Worm (Caenorhabditis elegans): ENCODE data around the gene irld-45.

irld-45 gene

DNA sequence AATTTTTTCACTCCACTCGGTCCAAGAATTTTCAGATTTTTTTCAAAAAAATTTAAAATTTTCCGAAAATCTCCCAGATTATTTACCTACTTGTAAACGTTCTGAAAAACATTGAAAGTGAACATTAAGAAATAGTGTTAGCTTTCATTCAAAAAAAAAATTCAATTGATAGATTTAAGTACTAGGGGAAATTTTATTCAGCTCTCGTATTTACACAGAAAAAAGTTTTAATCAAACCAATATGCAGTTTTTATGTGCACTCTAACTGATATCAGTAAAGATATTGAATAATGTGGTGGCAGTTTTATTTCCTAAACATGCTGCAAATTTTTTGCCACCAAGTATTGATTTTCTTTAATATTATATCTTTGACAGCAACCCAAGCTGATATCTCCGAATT, 20.1 kb downstream of the irld-45 start, which contains the start of gene irld-42:
Gene irld-42, plus strand, starts transcription at position 301 of the 400 bp plus-strand sequence.
- TF ChIP-seq Y67H2A.10 (GFP tag; conservative IDR thresholded peaks at IDR 0.05) (no peak), K11D2.4 (GFP tag; IDR thresholded peaks at IDR 0.05) (no peak), dpl-1 (GFP tag; optimal IDR thresholded peaks at IDR 0.05) (no peak), mel-28 (tag; optimal IDR thresholded peaks at IDR 0.05; ENCODE audit: borderline replicate concordance) (no peak), sdz-38 (tag; optimal IDR thresholded peaks at IDR 0.05) (no peak), Y56A3A.18 (GFP tag; IDR thresholded peaks at IDR 0.05) (no peak), pha-4 (tag; optimal IDR thresholded peaks at IDR 0.05) (no peak), efl-1 (GFP tag; optimal IDR thresholded peaks at IDR 0.05) (no peak), bed-2 (GFP tag; IDR thresholded peaks at IDR 0.05) (no peak)

DNA sequence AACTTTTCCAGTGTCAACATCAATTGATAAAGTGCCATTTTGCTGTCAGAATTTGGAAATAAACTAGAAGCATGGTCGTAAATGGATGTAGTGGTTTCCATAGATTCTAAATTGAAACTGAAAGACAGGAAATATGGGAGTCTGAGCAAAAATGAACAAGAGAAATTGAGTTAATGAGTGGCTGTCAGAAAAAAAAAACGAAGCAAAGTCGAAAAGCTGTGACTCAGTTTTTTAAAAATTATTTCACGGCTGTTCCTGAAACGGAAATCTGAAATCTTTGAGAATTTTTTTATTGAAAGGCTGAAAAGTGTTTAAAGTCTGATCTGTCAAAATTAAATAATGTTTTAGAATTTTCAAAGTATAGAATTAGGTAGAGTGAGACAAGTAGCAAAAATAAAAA, 30.1 kb downstream of the irld-45 start, which contains the start of gene srw-98:
Gene srw-98, minus strand, starts transcription at position 101 of the 400 bp plus-strand sequence.
- TF ChIP-seq Y53G8AR.9 (GFP tag; conservative IDR thresholded peaks at IDR 0.05), result no peak
- TF ChIP-seq cebp-2 (GFP tag; IDR thresholded peaks at IDR 0.05), result no peak
- no peak for TF ChIP-seq ccch-3 (GFP tag; optimal IDR thresholded peaks at IDR 0.05)
- no peak for TF ChIP-seq lag-1 (GFP tag; IDR thresholded peaks at IDR 0.05)
- TF ChIP-seq ceh-91 (GFP tag; IDR thresholded peaks at IDR 0.05), result no peak
- TF ChIP-seq ceh-40 (GFP tag; IDR thresholded peaks at IDR 0.05), result no peak
- TF ChIP-seq attf-3 (GFP tag; conservative IDR thresholded peaks at IDR 0.05), result no peak
- TF ChIP-seq madf-6 (GFP tag; IDR thresholded peaks at IDR 0.05), result no peak
- no peak for TF ChIP-seq snpc-1.3 (tag; optimal IDR thresholded peaks at IDR 0.05; ENCODE audit: insufficient read depth)
- no peak for TF ChIP-seq unc-130 (GFP tag; optimal IDR thresholded peaks at IDR 0.05)
- TF ChIP-seq hlh-12 (tag; optimal IDR thresholded peaks at IDR 0.05), result no peak
- TF ChIP-seq egl-44 (GFP tag; IDR thresholded peaks at IDR 0.05), result no peak
- no peak for TF ChIP-seq efl-1 (GFP tag; optimal IDR thresholded peaks at IDR 0.05)

DNA sequence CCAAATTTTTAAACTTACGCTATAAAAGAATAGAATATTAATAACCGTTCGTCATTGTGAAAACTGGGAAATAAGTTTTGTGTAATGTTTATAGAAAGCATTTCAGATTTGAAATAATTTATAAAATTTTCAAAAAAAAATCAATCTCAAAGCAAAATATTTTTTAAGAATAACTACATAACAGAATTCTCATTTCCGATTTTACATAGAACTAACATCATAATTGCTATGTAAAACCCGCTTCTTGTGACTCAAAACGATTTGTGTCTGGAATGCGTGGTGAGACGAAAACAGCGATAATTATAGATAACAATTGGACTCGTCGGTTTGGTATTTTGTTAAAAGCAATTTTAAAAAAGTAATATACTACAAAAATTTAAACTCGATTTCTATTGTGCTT, 32.7 kb downstream of the irld-45 start, which contains the start of gene srw-91:
Gene srw-91, minus strand, starts transcription at position 101 of the 400 bp plus-strand sequence.
- TF ChIP-seq ztf-3 (GFP tag; optimal IDR thresholded peaks at IDR 0.05) (no peak), nhr-27 (tag; optimal IDR thresholded peaks at IDR 0.05) (no peak), ceh-40 (GFP tag; IDR thresholded peaks at IDR 0.05) (no peak)

DNA sequence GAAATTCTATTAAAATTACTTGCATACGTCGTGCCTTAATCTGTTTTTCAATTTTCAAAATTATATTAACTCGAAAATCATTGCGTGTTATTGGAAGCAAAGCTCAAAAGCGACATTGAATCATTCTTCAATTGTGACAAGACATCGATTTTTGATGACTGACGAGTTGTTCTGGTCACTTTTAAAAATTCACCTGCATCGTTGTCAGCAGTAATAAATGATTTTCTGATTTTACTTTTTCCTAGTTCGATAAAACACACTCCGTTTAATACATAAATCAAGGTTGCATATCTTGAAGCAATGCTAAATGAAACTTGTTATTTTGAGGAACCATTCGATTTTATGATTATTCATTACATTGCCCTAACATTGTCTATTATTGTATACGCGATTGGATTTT, 34.2 kb downstream of the irld-45 start, which contains the start of gene srh-3:
Gene srh-3, plus strand, starts transcription at position 301 of the 400 bp plus-strand sequence.
- TF ChIP-seq nhr-179 (tag; optimal IDR thresholded peaks at IDR 0.05) (no peak), Y53F4B.3 (GFP tag; IDR thresholded peaks at IDR 0.05) (no peak)

- no peak for TF ChIP-seq lin-26 (GFP tag; IDR thresholded peaks at IDR 0.05)
Measured at ce11 chrV:1685328-1685727, 37.2 kb downstream of the irld-45 start, which contains the start of gene srh-5. Gene srh-5, plus strand, starts transcription at chrV:1685628.

ce11 chrV:1692494-1692893, 44.4 kb downstream of the irld-45 start, which contains the start of gene Y46H3C.5:
Gene Y46H3C.5, minus strand, starts transcription at chrV:1692495.
- TF ChIP-seq aptf-2 (GFP tag; conservative IDR thresholded peaks at IDR 0.05) (peak; percentile 80), aptf-3 (GFP tag; IDR thresholded peaks at IDR 0.05) (0 out of 2 replicates have a peak, but pooled peaks have one; percentile 63)

ce11 chrV:1693876-1694275, 45.8 kb downstream of the irld-45 start, which contains the start of gene Y46H3C.7:
Gene Y46H3C.7, minus strand, starts transcription at chrV:1694022.
- TF ChIP-seq aptf-3 (GFP tag; IDR thresholded peaks at IDR 0.05) (0 out of 2 replicates have a peak, but pooled peaks have one; percentile 60), hmg-1.2 (GFP tag; IDR thresholded peaks at IDR 0.05) (peak; percentile 65), aptf-2 (GFP tag; conservative IDR thresholded peaks at IDR 0.05) (peak; percentile 94)
